Worm (Caenorhabditis elegans): ENCODE results near the gene ascc-1.

DNA sequence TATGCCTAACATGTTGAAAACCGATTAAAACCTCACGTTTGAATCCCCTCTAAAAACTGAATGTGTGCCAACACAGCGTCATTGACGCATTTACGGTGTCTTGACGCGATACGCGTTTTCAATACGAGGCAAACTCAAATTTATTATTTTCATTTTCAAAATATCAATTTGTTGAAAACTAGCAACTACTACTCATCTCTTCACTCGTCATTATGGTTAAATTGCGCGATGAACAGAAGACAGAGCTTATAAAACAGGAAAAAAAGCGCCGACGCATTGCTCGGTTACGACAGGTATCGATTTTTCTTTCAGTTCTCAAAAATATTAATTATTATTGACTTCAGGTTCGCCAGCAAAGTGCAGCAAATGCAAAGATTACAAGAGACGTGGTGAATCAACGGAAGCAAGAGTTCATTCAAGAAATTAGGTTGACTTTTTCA is 32.9 kb upstream of the ascc-1 start, which contains the start of gene enee-1:
- TF ChIP-seq nhr-237 (tag; optimal IDR thresholded peaks at IDR 0.05) = no peak
- no peak for TF ChIP-seq ztf-11 (tag; optimal IDR thresholded peaks at IDR 0.05)

Data from whole organism, L2 larva.